Fruit fly (Drosophila melanogaster): ENCODE data around the gene Klp3A.

Gene Klp3A

DNA sequence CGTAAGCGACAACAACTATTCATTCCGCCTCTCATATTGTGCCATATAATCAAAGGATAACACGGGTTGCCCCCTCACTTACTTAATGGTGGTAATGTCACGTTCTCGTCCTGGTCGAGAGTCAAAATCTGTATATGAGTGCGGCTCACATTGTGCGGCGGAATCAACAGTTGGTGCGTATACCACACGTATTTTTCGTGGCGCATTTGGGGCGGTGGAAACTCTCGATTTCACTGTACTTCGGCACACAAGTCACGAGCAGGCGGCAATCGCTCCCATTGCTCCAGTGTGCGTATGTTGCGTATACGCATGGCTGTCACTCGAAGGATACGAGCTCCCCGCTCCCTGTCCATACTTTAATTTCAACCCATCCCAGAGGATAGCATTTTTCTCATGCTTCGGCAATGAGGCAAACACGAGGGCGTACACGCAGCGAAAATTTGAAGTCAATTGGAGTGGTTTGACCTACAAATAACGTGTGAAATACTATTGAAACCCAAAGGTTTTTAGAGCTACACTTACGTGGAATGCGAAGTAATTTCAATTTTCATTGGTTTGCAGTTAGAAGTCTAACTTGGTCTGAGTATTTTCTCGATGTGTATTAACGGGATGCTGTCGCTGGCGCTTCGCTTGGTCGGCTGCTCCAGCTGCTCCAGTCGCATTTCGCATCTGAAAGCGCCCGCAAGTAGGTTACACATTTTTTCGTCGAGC lies 21.9 kb downstream of the Klp3A start (continued):
- TF ChIP-seq Bgb (GFP tag; IDR thresholded peaks at IDR 0.05; ENCODE audit: partially characterized antibody): no peak
- TF ChIP-seq CG8281 (tag; optimal IDR thresholded peaks at IDR 0.05): peak; percentile 19
- TF ChIP-seq Camta (GFP tag; optimal IDR thresholded peaks at IDR 0.05): peak; percentile 46
- TF ChIP-seq pfk (GFP tag; optimal IDR thresholded peaks at IDR 0.05): no peak
- TF ChIP-seq sob (GFP tag; IDR thresholded peaks at IDR 0.05): peak; percentile 79
- TF ChIP-seq Lim3 (GFP tag; IDR thresholded peaks at IDR 0.05): 0 out of 2 replicates have a peak, but pooled peaks have one; percentile 18
- peak; percentile 43 for TF ChIP-seq trh (GFP tag; optimal IDR thresholded peaks at IDR 0.05)
- peak; percentile 52 for TF ChIP-seq gcm2 (GFP tag; optimal IDR thresholded peaks at IDR 0.05)
- TF ChIP-seq CG11560 (tag; IDR thresholded peaks at IDR 0.05): peak; percentile 58; the same call in 2 of the 3 replicates
- peak; percentile 41 for TF ChIP-seq CG12744 (GFP tag; optimal IDR thresholded peaks at IDR 0.05)
- no peak for TF ChIP-seq ac (GFP tag; optimal IDR thresholded peaks at IDR 0.05)
- TF ChIP-seq NFAT (GFP tag; IDR thresholded peaks at IDR 0.05): peak; percentile 38
- peak; percentile 75 for TF ChIP-seq CG18619 (GFP tag; optimal IDR thresholded peaks at IDR 0.05)
- TF ChIP-seq Gug (GFP tag; IDR thresholded peaks at IDR 0.05): peak; percentile 83
- TF ChIP-seq tx (GFP tag; optimal IDR thresholded peaks at IDR 0.05): peak; percentile 70
- TF ChIP-seq CG17186 (GFP tag; optimal IDR thresholded peaks at IDR 0.05): no peak
- TF ChIP-seq knrl (GFP tag; IDR thresholded peaks at IDR 0.05; ENCODE audit: partially characterized antibody): no peak
- no peak for TF ChIP-seq CG42726 (GFP tag; IDR thresholded peaks at IDR 0.05; ENCODE audit: partially characterized antibody)
- peak; percentile 62 for TF ChIP-seq jumu (GFP tag; optimal IDR thresholded peaks at IDR 0.05)
- TF ChIP-seq pnt (GFP tag; optimal IDR thresholded peaks at IDR 0.05): peak; percentile 70
- TF ChIP-seq Elba2 (GFP tag; optimal IDR thresholded peaks at IDR 0.05): no peak
- TF ChIP-seq danr (GFP tag; IDR thresholded peaks at IDR 0.05): no peak
- TF ChIP-seq CG4404 (GFP tag; IDR thresholded peaks at IDR 0.05): peak; percentile 52
- TF ChIP-seq kni (GFP tag; optimal IDR thresholded peaks at IDR 0.05): no peak
- no peak for TF ChIP-seq CG3838 (GFP tag; optimal IDR thresholded peaks at IDR 0.05)
- TF ChIP-seq al (GFP tag; IDR thresholded peaks at IDR 0.05): peak; percentile 46
- TF ChIP-seq bowl (GFP tag; IDR thresholded peaks at IDR 0.05): no peak
- peak; percentile 76; the same call in 1 of the 3 replicates for TF ChIP-seq CG2889 (GFP tag; IDR thresholded peaks at IDR 0.05)
- TF ChIP-seq insv (GFP tag; optimal IDR thresholded peaks at IDR 0.05): no peak
- peak; percentile 52 for TF ChIP-seq E2f2 (GFP tag; IDR thresholded peaks at IDR 0.05)
- TF ChIP-seq phol (tag; optimal IDR thresholded peaks at IDR 0.05): peak; percentile 59
- peak; percentile 61 to 70 for TF ChIP-seq chif (GFP tag; optimal IDR thresholded peaks at IDR 0.05)
- peak; percentile 69 for TF ChIP-seq CG9817 (tag; optimal IDR thresholded peaks at IDR 0.05)
- TF ChIP-seq Chrac-16 (GFP tag; optimal IDR thresholded peaks at IDR 0.05): peak; percentile 60
- peak; percentile 77 for TF ChIP-seq sisA (GFP tag; IDR thresholded peaks at IDR 0.05)
- peak; percentile 82 for TF ChIP-seq lmd (GFP tag; IDR thresholded peaks at IDR 0.05)
- TF ChIP-seq fd3F (GFP tag; optimal IDR thresholded peaks at IDR 0.05): peak; percentile 58
- no peak for TF ChIP-seq C15 (GFP tag; IDR thresholded peaks at IDR 0.05)
- TF ChIP-seq lab (GFP tag; optimal IDR thresholded peaks at IDR 0.05): peak; percentile 95
- TF ChIP-seq zf30C (GFP tag; optimal IDR thresholded peaks at IDR 0.05): peak; percentile 27
- peak; percentile 57 for TF ChIP-seq fd96Cb (tag; optimal IDR thresholded peaks at IDR 0.05)
- TF ChIP-seq Doc2 (GFP tag; IDR thresholded peaks at IDR 0.05): peak; percentile 43; the same call in 1 of the 2 replicates
- peak; percentile 80 for TF ChIP-seq BtbVII (GFP tag; optimal IDR thresholded peaks at IDR 0.05)
- TF ChIP-seq Lpt (GFP tag; optimal IDR thresholded peaks at IDR 0.05): no peak
- no peak for TF ChIP-seq nerfin-2 (GFP tag; IDR thresholded peaks at IDR 0.05; ENCODE audit: partially characterized antibody)
- TF ChIP-seq gsb (GFP tag; IDR thresholded peaks at IDR 0.05): 0 out of 2 replicates have a peak, but pooled peaks have one; percentile 41
- no peak for TF ChIP-seq vnd (GFP tag; IDR thresholded peaks at IDR 0.05; ENCODE audit: partially characterized antibody)
- TF ChIP-seq CG10462 (GFP tag; optimal IDR thresholded peaks at IDR 0.05): peak; percentile 13
- TF ChIP-seq sim (GFP tag; IDR thresholded peaks at IDR 0.05): no peak
- TF ChIP-seq sens-2 (GFP tag; IDR thresholded peaks at IDR 0.05): no peak; the same call in 1 of the 2 replicates

Data from whole organism, embryonic.